Worm (Caenorhabditis elegans) whole organism, L4 larva: Measurements from ENCODE around the gene F16G10.2.

Experiments used
- F10B5.3 ChIP-seq: sonication (generic microtip); optimal IDR thresholded peaks from 2 replicates; lab custom pipeline; 2016; ENCODE audit warnings: mild to moderate bottlenecking, missing genetic modification characterization, missing compliant biosample characterization
- F44E2.7 ChIP-seq: fragments of 200-800 bp; sonication (Bioruptor generic); IDR thresholded peaks from 2 replicates; pipeline ENCODE4 v2.1.2; 2022; ENCODE audit warnings: missing genetic modification characterization, missing compliant biosample characterization
- Y48G9A.11 ChIP-seq: fragments of 200-800 bp; sonication (Bioruptor generic); IDR thresholded peaks from 2 replicates; pipeline ENCODE4 v1.3.6; 2022; ENCODE audit warnings: missing genetic modification reagents, missing genetic modification characterization, missing compliant biosample characterization
- Y75B8A.6 ChIP-seq: fragments of 200-800 bp; sonication (Bioruptor generic); IDR thresholded peaks from 2 replicates; pipeline ENCODE4 v1.3.6; 2022; ENCODE audit warnings: missing genetic modification reagents, missing genetic modification characterization, missing compliant biosample characterization
- ZK337.2 ChIP-seq: fragments of 200-800 bp; sonication (Bioruptor generic); IDR thresholded peaks from 2 replicates; pipeline ENCODE4 v1.3.6; 2022; ENCODE audit warnings: missing genetic modification reagents, missing genetic modification characterization, missing compliant biosample characterization
- aly-2 ChIP-seq: sonication (generic microtip); optimal IDR thresholded peaks from 2 replicates; lab custom pipeline; 2018; ENCODE audit warnings: missing biosample characterization, missing genetic modification characterization
- ama-1 ChIP-seq: fragments of 150-350 bp; optimal IDR thresholded peaks from 2 replicates; lab custom pipeline; 2014; ENCODE audit warnings: inconsistent platforms, mixed read lengths
- arid-1 ChIP-seq: fragments of 200-800 bp; sonication (Bioruptor generic); conservative IDR thresholded peaks from 2 replicates; pipeline ENCODE4 v1.3.6; 2022; ENCODE audit warnings: missing genetic modification reagents, missing genetic modification characterization, missing compliant biosample characterization
- ceh-32 ChIP-seq: sonication (generic microtip); optimal IDR thresholded peaks from 2 replicates; lab custom pipeline; 2016; ENCODE audit warnings: mild to moderate bottlenecking, missing genetic modification characterization, missing compliant biosample characterization; ENCODE audit not compliant: poor library complexity
- ceh-82 ChIP-seq: sonication (generic microtip); optimal IDR thresholded peaks from 2 replicates; lab custom pipeline; 2017; ENCODE audit warnings: missing biosample characterization, missing genetic modification characterization
- daf-16 ChIP-seq, 3 experiments: sonication (generic microtip); optimal IDR thresholded peaks; 2 replicates each; lab custom pipeline; 2016 to 2017; ENCODE audit warnings: missing genetic modification characterization in 3 of 3, missing genetic modification reagents in 3 of 3, mild to moderate bottlenecking in 2 of 3, missing compliant biosample characterization in 2 of 3, missing biosample characterization in 1 of 3, moderate library complexity in 1 of 3
- dpl-1 ChIP-seq: fragments of 150-350 bp; optimal IDR thresholded peaks from 2 replicates; lab custom pipeline; 2014; ENCODE audit warnings: missing biosample characterization, missing genetic modification reagents, missing genetic modification characterization
- duxl-1 ChIP-seq: sonication (generic microtip); optimal IDR thresholded peaks from 2 replicates; lab custom pipeline; 2016; ENCODE audit warnings: mild to moderate bottlenecking, missing genetic modification characterization, moderate library complexity, missing compliant biosample characterization; ENCODE audit not compliant: poor library complexity
- dve-1 ChIP-seq: sonication (generic microtip); optimal IDR thresholded peaks from 2 replicates; lab custom pipeline; 2017; ENCODE audit warnings: antibody characterized with exemption, mild to moderate bottlenecking, missing genetic modification characterization, missing compliant biosample characterization; ENCODE audit not compliant: insufficient read depth
- fkh-10 ChIP-seq: fragments of 150-350 bp; optimal IDR thresholded peaks from 2 replicates; lab custom pipeline; 2014; ENCODE audit warnings: missing biosample characterization, missing genetic modification reagents, missing genetic modification characterization
- gei-8 ChIP-seq: fragments of 200-800 bp; sonication (Bioruptor generic); optimal IDR thresholded peaks from 2 replicates; lab custom pipeline; 2018; ENCODE audit warnings: mild to moderate bottlenecking, missing genetic modification characterization, missing compliant biosample characterization
- hlh-11 ChIP-seq: fragments of 200-800 bp; sonication (Bioruptor generic); optimal IDR thresholded peaks from 2 replicates; lab custom pipeline; 2018; ENCODE audit warnings: mild to moderate bottlenecking, missing genetic modification characterization, missing compliant biosample characterization
- hmg-1.1 ChIP-seq: fragments of 200-800 bp; sonication (Bioruptor generic); IDR thresholded peaks from 2 replicates; pipeline ENCODE4 v1.3.6; 2022; ENCODE audit warnings: missing genetic modification reagents, missing genetic modification characterization, missing compliant biosample characterization
- jun-1 ChIP-seq: fragments of 150-350 bp; optimal IDR thresholded peaks from 2 replicates; lab custom pipeline; 2014; ENCODE audit warnings: missing biosample characterization, missing genetic modification reagents, missing genetic modification characterization
- lim-7 ChIP-seq: fragments of 200-800 bp; sonication (Bioruptor generic); IDR thresholded peaks from 2 replicates; pipeline ENCODE4 v1.3.6; 2022; ENCODE audit warnings: missing genetic modification characterization, missing compliant biosample characterization
- lin-1 ChIP-seq: fragments of 200-800 bp; sonication (Bioruptor generic); IDR thresholded peaks from 2 replicates; pipeline ENCODE4 v1.3.6; 2022; ENCODE audit warnings: missing genetic modification reagents, missing genetic modification characterization, missing compliant biosample characterization
- lin-15B ChIP-seq: fragments of 150-350 bp; sonication (generic microtip); optimal IDR thresholded peaks from 3 replicates; lab custom pipeline; 2014; ENCODE audit warnings: missing biosample characterization, missing genetic modification characterization
- lsy-2 ChIP-seq, 2 experiments: fragments of 150-350 bp in 1 of 2; sonication (generic microtip) in 1 of 2; optimal IDR thresholded peaks; 2 replicates each; lab custom pipeline; 2014 to 2017; ENCODE audit warnings: missing biosample characterization in 2 of 2, missing genetic modification characterization in 2 of 2
- madf-9 ChIP-seq: fragments of 200-800 bp; sonication (Bioruptor generic); conservative IDR thresholded peaks from 2 replicates; pipeline ENCODE4 v1.3.6; 2022; ENCODE audit warnings: missing genetic modification reagents, missing genetic modification characterization, missing compliant biosample characterization
- mdl-1 ChIP-seq, 2 experiments: fragments of 150-350 bp in 1 of 2; sonication (generic microtip) in 1 of 2; optimal IDR thresholded peaks; 2 replicates each; lab custom pipeline; 2014 to 2017; ENCODE audit warnings: missing biosample characterization in 2 of 2, missing genetic modification characterization in 2 of 2
- nhr-10 ChIP-seq: fragments of 150-350 bp; optimal IDR thresholded peaks from 2 replicates; lab custom pipeline; 2014; ENCODE audit warnings: missing biosample characterization, missing genetic modification characterization
- nhr-48 ChIP-seq: sonication (generic microtip); optimal IDR thresholded peaks from 2 replicates; lab custom pipeline; 2016; ENCODE audit warnings: mild to moderate bottlenecking, missing genetic modification characterization, missing compliant biosample characterization
- php-3 ChIP-seq: fragments of 200-800 bp; sonication (Bioruptor generic); IDR thresholded peaks from 2 replicates; pipeline ENCODE4 v1.3.6; 2022; ENCODE audit warnings: missing genetic modification reagents, missing genetic modification characterization, missing compliant biosample characterization
- rbr-2 ChIP-seq: sonication (generic microtip); optimal IDR thresholded peaks from 2 replicates; lab custom pipeline; 2016; ENCODE audit warnings: missing genotype, missing genetic modification characterization, missing compliant biosample characterization
- saeg-2 ChIP-seq: fragments of 200-800 bp; sonication (Bioruptor generic); IDR thresholded peaks from 2 replicates; pipeline ENCODE4 v1.3.6; 2022; ENCODE audit warnings: missing genetic modification reagents, missing genetic modification characterization, missing compliant biosample characterization
- set-16 ChIP-seq: fragments of 200-800 bp; sonication (Bioruptor generic); IDR thresholded peaks from 2 replicates; pipeline ENCODE4 v1.3.6; 2022; ENCODE audit warnings: missing genetic modification reagents, missing genetic modification characterization, missing compliant biosample characterization
- skn-1 ChIP-seq: fragments of 150-350 bp; optimal IDR thresholded peaks from 2 replicates; lab custom pipeline; 2014; ENCODE audit warnings: missing biosample characterization, missing genetic modification characterization
- tra-1 ChIP-seq: fragments of 200-800 bp; sonication (Bioruptor generic); IDR thresholded peaks from 2 replicates; pipeline ENCODE4 v1.3.6; 2022; ENCODE audit warnings: missing genetic modification reagents, missing genetic modification characterization, missing compliant biosample characterization
- unc-130 ChIP-seq: sonication (generic microtip); optimal IDR thresholded peaks from 2 replicates; lab custom pipeline; 2016; ENCODE audit warnings: missing genetic modification reagents, missing genetic modification characterization, missing compliant biosample characterization
- unc-62 ChIP-seq, 3 experiments: fragments of 150-350 bp in 1 of 3; sonication (generic microtip); optimal IDR thresholded peaks in 2 of 3; peaks in 1 of 3; 1 replicate in 1 of 3; 2 replicates in 2 of 3; lab custom pipeline; 2014 to 2017; ENCODE audit warnings: missing biosample characterization in 3 of 3, missing genetic modification characterization in 3 of 3, missing genetic modification reagents in 3 of 3, missing genotype in 1 of 3
- zip-2 ChIP-seq: fragments of 150-350 bp; optimal IDR thresholded peaks from 2 replicates; lab custom pipeline; 2014; ENCODE audit warnings: missing biosample characterization, missing genetic modification characterization

The F16G10.2 gene

ce11 chrII:2378465-2379009, 3.5 kb downstream of the F16G10.2 start (continued):
- TF ChIP-seq unc-62 (GFP tag; optimal IDR thresholded peaks at IDR 0.05 in 1 of 2; lab: Kevin White, UChicago) (peak in 1 of 2 experiments; percentile 74), unc-62 (tag; optimal IDR thresholded peaks at IDR 0.05; lab: Kevin White, UChicago) (no peak), fkh-10 (GFP tag; lab: Kevin White, UChicago) (no peak), zip-2 (no peak), lim-7 (GFP tag; lab: Robert Waterston, UW) (no peak), tra-1 (GFP tag; lab: Robert Waterston, UW) (peak; percentile 98), nhr-10 (tag; lab: Kevin White, UChicago) (peak; percentile 60), hlh-11 (peak; percentile 98), jun-1 (peak; percentile 95), mdl-1 (tag; optimal IDR thresholded peaks at IDR 0.05; lab: Kevin White, UChicago) (peak in 1 of 2 experiments; percentile 30), php-3 (peak; percentile 100), nhr-48 (tag; lab: Kevin White, UChicago) (peak; percentile 95), lin-1 (peak; percentile 98), madf-9 (0 out of 2 replicates have a peak, but pooled peaks have one; percentile 7), Y75B8A.6 (GFP tag; lab: Robert Waterston, UW) (peak; percentile 58; the same call in 1 of the 2 replicates), dpl-1 (GFP tag; lab: Kevin White, UChicago) (peak; percentile 35), ZK337.2 (GFP tag; lab: Robert Waterston, UW) (0 out of 2 replicates have a peak, but pooled peaks have one; percentile 31), dve-1 (tag; lab: Kevin White, UChicago) (peak; percentile 91), Y48G9A.11 (GFP tag; lab: Robert Waterston, UW) (no peak), hmg-1.1 (0 out of 2 replicates have a peak, but pooled peaks have one; percentile 29), lsy-2 (tag; optimal IDR thresholded peaks at IDR 0.05; lab: Kevin White, UChicago) (peak; percentile 89 to 94), aly-2 (no peak), gei-8 (GFP tag; lab: Kevin White, UChicago) (no peak), F10B5.3 (no peak), arid-1 (GFP tag; lab: Robert Waterston, UW) (no peak), saeg-2 (GFP tag; lab: Robert Waterston, UW) (peak; percentile 77; the same call in 1 of the 2 replicates), lin-15B (tag; lab: Kevin White, UChicago) (no peak)
- TF ChIP-seq, all 104 proteins: peak for 38

DNA sequence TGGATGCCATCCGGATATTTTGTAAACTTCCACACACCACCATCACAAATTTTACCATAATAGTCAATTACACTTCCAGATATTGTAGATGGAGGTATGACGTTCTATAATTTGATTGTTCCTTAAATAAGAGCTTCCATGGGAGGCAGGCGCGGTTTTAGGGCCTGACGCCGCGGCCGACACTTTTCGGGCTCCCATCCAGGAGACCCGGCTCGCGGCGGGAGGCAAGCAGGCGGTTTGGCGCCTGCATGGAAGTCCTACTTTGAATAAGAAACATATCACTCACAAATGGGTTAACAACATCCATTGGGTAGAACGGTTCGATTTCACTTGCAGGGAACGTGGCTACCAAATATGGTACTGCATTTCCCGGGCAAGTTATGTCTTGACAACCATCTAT, 4.6 kb downstream of the F16G10.2 start:
- TF ChIP-seq set-16 (peak; percentile 83), skn-1 (tag; lab: Kevin White, UChicago) (no peak)

DNA sequence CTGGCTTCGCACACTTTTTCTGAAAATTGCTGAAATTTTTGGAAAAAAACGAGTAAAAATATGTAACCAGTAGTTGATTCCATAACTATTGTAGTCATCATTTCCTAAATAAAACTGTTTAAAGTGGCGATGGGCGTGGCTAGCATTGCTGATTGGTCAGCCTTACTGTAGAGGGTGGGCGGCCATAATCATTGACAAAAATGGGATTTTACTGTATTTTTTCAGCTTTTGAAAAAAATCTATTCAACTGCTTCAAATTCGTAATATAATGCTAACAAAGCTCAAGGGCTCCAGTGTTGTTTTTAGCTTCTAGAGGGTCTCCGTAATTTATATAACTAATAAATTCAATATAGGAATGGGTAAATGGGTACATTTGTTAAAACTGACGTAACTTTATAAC, 5.1 kb downstream of the F16G10.2 start, which contains the start of gene F16G10.7:
TSS of gene F16G10.7 (minus strand) at position 101 of the 400 bp plus-strand sequence.
- TF ChIP-seq unc-130 (GFP tag; lab: Kevin White, UChicago), result no peak
- no peak for TF ChIP-seq rbr-2 (tag; lab: Kevin White, UChicago)
- no peak for TF ChIP-seq daf-16 (GFP tag; optimal IDR thresholded peaks at IDR 0.05; lab: Kevin White, UChicago)
- no peak for TF ChIP-seq daf-16 (tag; optimal IDR thresholded peaks at IDR 0.05; lab: Kevin White, UChicago)
- no peak for TF ChIP-seq ceh-32 (tag; lab: Kevin White, UChicago)
- no peak for TF ChIP-seq lin-15B (tag; lab: Kevin White, UChicago)
- no peak for TF ChIP-seq mdl-1 (tag; optimal IDR thresholded peaks at IDR 0.05; lab: Kevin White, UChicago)
- TF ChIP-seq ama-1 (lab: Kevin White, UChicago), result no peak
- no peak for TF ChIP-seq duxl-1 (tag; lab: Kevin White, UChicago)
- TF ChIP-seq saeg-2 (GFP tag; lab: Robert Waterston, UW), result no peak
- no peak for TF ChIP-seq ceh-82 (tag; lab: Kevin White, UChicago)
- no peak for TF ChIP-seq F44E2.7 (GFP tag; lab: Robert Waterston, UW)
- TF ChIP-seq dve-1 (tag; lab: Kevin White, UChicago), result no peak
